Worm (Caenorhabditis elegans): ENCODE data around the gene T16G12.3.

Gene T16G12.3

ce11 chrIII:10078784-10079183 is 28.4 kb downstream of the T16G12.3 start:
- TF ChIP-seq sox-2 (GFP tag; IDR thresholded peaks at IDR 0.05) = no peak
- no peak for TF ChIP-seq rnt-1 (tag; optimal IDR thresholded peaks at IDR 0.05)
- TF ChIP-seq pqm-1 (tag; optimal IDR thresholded peaks at IDR 0.05) = no peak
- no peak for TF ChIP-seq hlh-13 (GFP tag; optimal IDR thresholded peaks at IDR 0.05)
- TF ChIP-seq pha-2 (tag; optimal IDR thresholded peaks at IDR 0.05) = no peak
- no peak for TF ChIP-seq C08G9.2 (tag; optimal IDR thresholded peaks at IDR 0.05)
- no peak for TF ChIP-seq gmeb-2 (tag; optimal IDR thresholded peaks at IDR 0.05)
- TF ChIP-seq lim-6 (tag; optimal IDR thresholded peaks at IDR 0.05) = no peak
- no peak for TF ChIP-seq npax-4 (tag; optimal IDR thresholded peaks at IDR 0.05)
- TF ChIP-seq Y22D7AL.16 (tag; optimal IDR thresholded peaks at IDR 0.05) = no peak

- TF ChIP-seq sox-4 (tag; optimal IDR thresholded peaks at IDR 0.05) = no peak
- no peak for TF ChIP-seq ahr-1 (tag; optimal IDR thresholded peaks at IDR 0.05)
- TF ChIP-seq lin-11 (tag; optimal IDR thresholded peaks at IDR 0.05) = no peak
Measured at ce11 chrIII:10083242-10083641, 32.8 kb downstream of the T16G12.3 start, which contains the start of gene T16H12.3. Gene T16H12.3 (minus strand): TSS chrIII:10083292.

ce11 chrIII:10085103-10085502 is 34.7 kb downstream of the T16G12.3 start, which contains the start of gene T16H12.13:
Gene T16H12.13 (plus strand): TSS chrIII:10085403.
- no peak for TF ChIP-seq C38D4.7 (GFP tag; optimal IDR thresholded peaks at IDR 0.05)
- no peak for TF ChIP-seq ceh-31 (tag; optimal IDR thresholded peaks at IDR 0.05)

ce11 chrIII:10085574-10085973 is 35.2 kb downstream of the T16G12.3 start:
- TF ChIP-seq ceh-48 (tag; optimal IDR thresholded peaks at IDR 0.05) (no peak), tbx-7 (tag; optimal IDR thresholded peaks at IDR 0.05) (no peak), ztf-16 (tag; optimal IDR thresholded peaks at IDR 0.05) (no peak), fkh-6 (tag; optimal IDR thresholded peaks at IDR 0.05) (no peak), sdc-2 (tag; optimal IDR thresholded peaks at IDR 0.05) (no peak), ets-4 (tag; optimal IDR thresholded peaks at IDR 0.05) (no peak), lin-11 (tag; optimal IDR thresholded peaks at IDR 0.05) (no peak), ceh-30 (tag; optimal IDR thresholded peaks at IDR 0.05) (no peak), hlh-13 (GFP tag; optimal IDR thresholded peaks at IDR 0.05) (no peak), F13H6.1 (tag; optimal IDR thresholded peaks at IDR 0.05) (no peak), hlh-6 (tag; optimal IDR thresholded peaks at IDR 0.05) (no peak), pros-1 (tag; optimal IDR thresholded peaks at IDR 0.05) (no peak), madf-2 (tag; optimal IDR thresholded peaks at IDR 0.05) (no peak), ahr-1 (tag; optimal IDR thresholded peaks at IDR 0.05) (no peak), elt-2 (tag; optimal IDR thresholded peaks at IDR 0.05) (no peak), che-1 (tag; optimal IDR thresholded peaks at IDR 0.05) (no peak), hlh-15 (tag; optimal IDR thresholded peaks at IDR 0.05) (no peak), C08G9.2 (tag; optimal IDR thresholded peaks at IDR 0.05) (no peak)

- TF ChIP-seq C08G9.2 (tag; optimal IDR thresholded peaks at IDR 0.05) (no peak), elt-2 (tag; optimal IDR thresholded peaks at IDR 0.05) (no peak), dmd-4 (tag; optimal IDR thresholded peaks at IDR 0.05; ENCODE audit: borderline replicate concordance) (no peak), madf-2 (tag; optimal IDR thresholded peaks at IDR 0.05) (no peak), ceh-31 (tag; optimal IDR thresholded peaks at IDR 0.05) (no peak), ztf-16 (tag; optimal IDR thresholded peaks at IDR 0.05) (no peak), odd-2 (tag; optimal IDR thresholded peaks at IDR 0.05) (no peak), C38D4.7 (GFP tag; optimal IDR thresholded peaks at IDR 0.05) (no peak), ceh-34 (tag; optimal IDR thresholded peaks at IDR 0.05) (no peak), ceh-6 (GFP tag; optimal IDR thresholded peaks at IDR 0.05) (no peak), T23F11.4 (GFP tag; optimal IDR thresholded peaks at IDR 0.05) (no peak), pax-1 (tag; optimal IDR thresholded peaks at IDR 0.05) (no peak), sox-2 (GFP tag; IDR thresholded peaks at IDR 0.05) (no peak), ceh-9 (tag; optimal IDR thresholded peaks at IDR 0.05) (no peak), tbx-2 (tag; optimal IDR thresholded peaks at IDR 0.05) (no peak), hlh-13 (GFP tag; optimal IDR thresholded peaks at IDR 0.05) (no peak), K09A11.1 (tag; optimal IDR thresholded peaks at IDR 0.05; ENCODE audit: insufficient read depth) (no peak), gmeb-2 (tag; optimal IDR thresholded peaks at IDR 0.05) (no peak), pros-1 (tag; optimal IDR thresholded peaks at IDR 0.05) (no peak), syd-9 (tag; optimal IDR thresholded peaks at IDR 0.05) (no peak)
Measured at ce11 chrIII:10085983-10086382, 35.6 kb downstream of the T16G12.3 start, which contains the start of gene T16H12.2. Gene T16H12.2 (plus strand): TSS chrIII:10086283.
